Worm (Caenorhabditis elegans) whole organism, late embryonic: ENCODE data around the gene F26F4.12.

ENCODE experiments used
- F13H6.1 ChIP-seq: sonication (generic microtip); optimal IDR thresholded peaks from 2 replicates; lab custom pipeline; 2016; ENCODE audit warnings: missing genetic modification characterization, missing compliant biosample characterization
- ama-1 ChIP-seq: fragments of 150-350 bp; optimal IDR thresholded peaks from 2 replicates; lab custom pipeline; 2014
- ceh-45 ChIP-seq: fragments of 200-800 bp; sonication (Bioruptor generic); IDR thresholded peaks from 2 replicates; pipeline ENCODE4 v1.3.6; 2022; ENCODE audit warnings: missing genetic modification reagents, missing genetic modification characterization, missing compliant biosample characterization
- dmd-4 ChIP-seq: sonication (generic microtip); optimal IDR thresholded peaks from 2 replicates; lab custom pipeline; 2016; ENCODE audit warnings: borderline replicate concordance, missing genetic modification characterization, missing compliant biosample characterization
- dve-1 ChIP-seq: sonication (generic microtip); optimal IDR thresholded peaks from 2 replicates; lab custom pipeline; 2017; ENCODE audit warnings: antibody characterized with exemption, mild to moderate bottlenecking, missing genetic modification characterization, missing compliant biosample characterization
- elt-4 ChIP-seq: sonication (generic microtip); optimal IDR thresholded peaks from 2 replicates; lab custom pipeline; 2016; ENCODE audit warnings: missing genetic modification characterization, missing compliant biosample characterization
- fkh-10 ChIP-seq: fragments of 150-350 bp; optimal IDR thresholded peaks from 2 replicates; lab custom pipeline; 2014; ENCODE audit warnings: missing biosample characterization, missing genetic modification reagents, missing genetic modification characterization
- pat-9 ChIP-seq: fragments of 200-800 bp; sonication (Bioruptor generic); optimal IDR thresholded peaks from 2 replicates; lab custom pipeline; 2018; ENCODE audit warnings: mild to moderate bottlenecking, missing genetic modification characterization, moderate library complexity, missing compliant biosample characterization
- pha-2 ChIP-seq: sonication (generic microtip); optimal IDR thresholded peaks from 2 replicates; lab custom pipeline; 2017; ENCODE audit warnings: mild to moderate bottlenecking, missing genetic modification characterization, missing compliant biosample characterization
- pha-4 ChIP-seq: fragments of 150-350 bp; optimal IDR thresholded peaks from 2 replicates; lab custom pipeline; 2018; ENCODE audit warnings: missing biosample characterization, missing genetic modification reagents, missing genetic modification characterization

ce11 chrIII:4951824-4952223 lies 42.0 kb upstream of the F26F4.12 start, which contains the start of gene flh-2:
- TF ChIP-seq elt-4 (tag; lab: Kevin White, UChicago) (no peak), fkh-10 (GFP tag; lab: Kevin White, UChicago) (no peak), F13H6.1 (no peak), pha-2 (tag; lab: Kevin White, UChicago) (no peak), pha-4 (no peak), dve-1 (tag; lab: Kevin White, UChicago) (no peak), ama-1 (lab: Kevin White, UChicago) (no peak), ceh-45 (GFP tag; lab: Robert Waterston, UW) (no peak), dmd-4 (no peak), pat-9 (tag; lab: Kevin White, UChicago) (no peak)
